Worm (Caenorhabditis elegans) whole organism, L1 larva: ENCODE measurements around the gene acl-2.

Source experiments
- elt-3 ChIP-seq, 6 experiments: fragments of 150-350 bp in 1 of 6; sonication (generic microtip); optimal IDR thresholded peaks; 2 replicates each; lab custom pipeline; 2017 to 2018; ENCODE audit warnings: missing biosample characterization in 6 of 6, missing genetic modification characterization in 6 of 6, inconsistent platforms in 1 of 6
- mdl-1 ChIP-seq, 2 experiments: fragments of 150-350 bp; optimal IDR thresholded peaks; 2 replicates each; lab custom pipeline; 2014 to 2017; ENCODE audit warnings: missing biosample characterization in 2 of 2, missing genetic modification characterization in 2 of 2, inconsistent platforms in 1 of 2
- pqm-1 ChIP-seq: sonication (generic microtip); optimal IDR thresholded peaks from 3 replicates; lab custom pipeline; 2017; ENCODE audit warnings: missing biosample characterization, missing genetic modification characterization
- unc-130 ChIP-seq: fragments of 150-350 bp; optimal IDR thresholded peaks from 2 replicates; lab custom pipeline; 2017; ENCODE audit warnings: missing biosample characterization, missing genetic modification characterization, inconsistent platforms

DNA sequence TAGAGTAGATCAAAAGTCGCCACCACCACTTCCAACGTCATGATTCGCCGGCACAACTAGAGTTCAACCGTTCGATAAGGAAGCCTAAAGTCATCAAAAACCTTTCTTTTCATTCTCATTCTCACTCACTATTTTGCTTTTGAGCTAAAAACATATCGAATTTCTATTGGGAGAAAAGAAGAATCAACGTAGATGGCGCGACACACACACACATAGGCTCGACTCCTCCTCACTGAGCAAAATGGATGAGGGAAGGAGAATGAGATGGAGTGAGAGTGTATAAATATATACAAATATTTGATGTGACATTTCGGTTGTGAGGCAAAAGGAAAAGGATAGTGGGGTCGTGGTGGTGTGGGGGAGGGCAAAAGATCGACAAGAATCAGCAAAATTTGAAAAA, 13.8 kb upstream of the acl-2 start:
- TF ChIP-seq pqm-1 (tag; lab: Kevin White, UChicago) (no peak), unc-130 (tag; lab: Kevin White, UChicago) (no peak), mdl-1 (tag; optimal IDR thresholded peaks at IDR 0.05; lab: Kevin White, UChicago) (no peak), elt-3 (tag; optimal IDR thresholded peaks at IDR 0.05; lab: Kevin White, UChicago) (no peak)
